Worm (Caenorhabditis elegans) whole organism, L1 larva: ENCODE data around the gene F29A7.4.

Source experiments
- C34B4.2 ChIP-seq: sonication (generic microtip); optimal IDR thresholded peaks from 2 replicates; lab custom pipeline; 2017; ENCODE audit warnings: mild to moderate bottlenecking, missing genetic modification characterization, missing compliant biosample characterization
- aly-2 ChIP-seq: fragments of 150-350 bp; optimal IDR thresholded peaks from 2 replicates; lab custom pipeline; 2014; ENCODE audit warnings: missing biosample characterization, missing genetic modification characterization
- egl-27 ChIP-seq, 2 experiments: fragments of 150-350 bp in 1 of 2; sonication (generic microtip); optimal IDR thresholded peaks; 3 replicates each; lab custom pipeline; 2017 to 2018; ENCODE audit warnings: missing biosample characterization in 2 of 2, missing genetic modification characterization in 2 of 2, missing genetic modification reagents in 2 of 2
- elt-3 ChIP-seq, 6 experiments: fragments of 150-350 bp in 1 of 6; sonication (generic microtip); optimal IDR thresholded peaks; 2 replicates each; lab custom pipeline; 2017 to 2018; ENCODE audit warnings: missing biosample characterization in 6 of 6, missing genetic modification characterization in 6 of 6, inconsistent platforms in 1 of 6
- fkh-10 ChIP-seq: sonication (generic microtip); optimal IDR thresholded peaks from 2 replicates; lab custom pipeline; 2017; ENCODE audit warnings: missing biosample characterization, missing genetic modification reagents, missing genetic modification characterization
- jun-1 ChIP-seq: fragments of 150-350 bp; optimal IDR thresholded peaks from 2 replicates; lab custom pipeline; 2014; ENCODE audit warnings: missing biosample characterization, missing genetic modification reagents, missing genetic modification characterization
- nhr-19 ChIP-seq: fragments of 200-800 bp; sonication (Bioruptor generic); conservative IDR thresholded peaks from 2 replicates; pipeline ENCODE4 v1.3.6; 2022; ENCODE audit warnings: missing genetic modification characterization, missing compliant biosample characterization
- nhr-237 ChIP-seq: fragments of 150-350 bp; optimal IDR thresholded peaks from 2 replicates; lab custom pipeline; 2014; ENCODE audit warnings: missing biosample characterization, missing genetic modification characterization
- pag-3 ChIP-seq: sonication (generic microtip); optimal IDR thresholded peaks from 2 replicates; lab custom pipeline; 2017; ENCODE audit warnings: missing genetic modification characterization, mild to moderate bottlenecking, missing compliant biosample characterization, antibody characterized with exemption, borderline replicate concordance; ENCODE audit not compliant: insufficient read depth
- unc-130 ChIP-seq: fragments of 150-350 bp; optimal IDR thresholded peaks from 2 replicates; lab custom pipeline; 2017; ENCODE audit warnings: missing biosample characterization, missing genetic modification characterization, inconsistent platforms
- unc-30 ChIP-seq: sonication (generic microtip); optimal IDR thresholded peaks from 2 replicates; lab custom pipeline; 2017; ENCODE audit warnings: missing biosample characterization, missing genetic modification characterization
- unc-62 ChIP-seq: fragments of 150-350 bp; optimal IDR thresholded peaks from 2 replicates; lab custom pipeline; 2014; ENCODE audit warnings: missing biosample characterization, missing genetic modification reagents, missing genetic modification characterization
- zag-1 ChIP-seq: fragments of 150-350 bp; optimal IDR thresholded peaks from 2 replicates; lab custom pipeline; 2014; ENCODE audit warnings: missing biosample characterization, missing genetic modification characterization
- ztf-11 ChIP-seq, 2 experiments: sonication (generic microtip); optimal IDR thresholded peaks; 2 replicates each; lab custom pipeline; 2016 to 2017; ENCODE audit warnings: missing genetic modification characterization in 2 of 2, missing biosample characterization in 1 of 2, missing compliant biosample characterization in 1 of 2

DNA sequence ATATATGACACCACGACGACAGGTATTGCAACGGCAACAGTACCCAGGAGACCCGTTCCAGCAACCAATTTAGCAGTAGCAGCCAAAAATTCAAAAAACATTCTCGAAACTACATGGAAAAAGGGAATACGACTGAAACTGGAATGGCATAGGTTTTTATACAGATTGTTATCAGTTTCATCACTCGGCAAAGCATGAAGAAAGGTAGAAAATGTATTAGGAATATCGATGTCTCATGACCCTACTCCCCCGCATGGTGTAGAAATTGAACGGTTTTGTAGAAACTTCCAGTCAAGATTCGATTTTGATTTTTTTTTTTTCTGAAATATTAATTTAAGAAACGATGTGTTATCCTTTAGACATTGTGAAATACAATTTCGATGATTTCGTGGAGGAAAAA is 38.9 kb upstream of the F29A7.4 start, which contains the start of gene T05A8.2:
- TF ChIP-seq fkh-10 (GFP tag; lab: Kevin White, UChicago): no peak
- no peak for TF ChIP-seq aly-2 (tag; lab: Kevin White, UChicago)
- TF ChIP-seq unc-30 (tag; lab: Kevin White, UChicago): no peak
- no peak for TF ChIP-seq unc-130
- no peak for TF ChIP-seq nhr-237
- no peak for TF ChIP-seq ztf-11 (tag; optimal IDR thresholded peaks at IDR 0.05; lab: Kevin White, UChicago)
- no peak for TF ChIP-seq elt-3 (tag; optimal IDR thresholded peaks at IDR 0.05; lab: Kevin White, UChicago)
- TF ChIP-seq unc-62: no peak
- TF ChIP-seq nhr-19 (GFP tag; lab: Robert Waterston, UW): no peak
- TF ChIP-seq egl-27 (tag; optimal IDR thresholded peaks at IDR 0.05; lab: Kevin White, UChicago): no peak
- no peak for TF ChIP-seq C34B4.2 (tag; lab: Kevin White, UChicago)
- TF ChIP-seq zag-1 (tag; lab: Kevin White, UChicago): no peak
- TF ChIP-seq pag-3: no peak
- no peak for TF ChIP-seq jun-1 (tag; lab: Kevin White, UChicago)
